Worm (Caenorhabditis elegans): ENCODE measurements around the gene Y40B10A.11.

DNA sequence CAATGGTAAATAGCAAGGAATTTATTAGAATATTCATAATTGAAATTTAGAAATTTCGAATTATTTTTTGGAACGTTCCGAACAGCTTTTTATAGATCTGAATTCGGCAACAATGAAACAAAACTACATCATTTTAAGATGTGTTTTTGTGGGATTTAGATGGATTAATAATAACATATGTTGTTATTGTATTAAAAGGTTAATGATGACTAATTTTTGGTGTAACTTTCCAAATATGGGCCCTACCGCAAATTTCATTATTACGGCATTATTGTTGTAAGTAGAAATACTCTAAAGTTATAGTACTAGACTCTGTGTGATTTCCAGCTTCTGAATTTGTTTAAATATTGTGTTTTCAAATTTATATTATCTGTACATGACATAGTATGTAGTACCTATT, 37.6 kb downstream of the Y40B10A.11 start, which contains the start of gene F59A7.11:
- no peak for TF ChIP-seq aly-2 (tag; optimal IDR thresholded peaks at IDR 0.05)
- TF ChIP-seq ztf-4 (tag; optimal IDR thresholded peaks at IDR 0.05), result no peak
- TF ChIP-seq lsy-2 (tag; optimal IDR thresholded peaks at IDR 0.05), result no peak
- TF ChIP-seq C34F6.9 (tag; optimal IDR thresholded peaks at IDR 0.05), result no peak
- no peak for TF ChIP-seq Y55F3AM.14 (GFP tag; optimal IDR thresholded peaks at IDR 0.05)
- no peak for TF ChIP-seq mdl-1 (tag; optimal IDR thresholded peaks at IDR 0.05)
- TF ChIP-seq skn-1 (tag; optimal IDR thresholded peaks at IDR 0.05), result no peak
- no peak for TF ChIP-seq nhr-23 (tag; optimal IDR thresholded peaks at IDR 0.05)
- no peak for TF ChIP-seq fos-1 (tag; optimal IDR thresholded peaks at IDR 0.05)

Data from whole organism, L2 larva.